Worm (Caenorhabditis elegans) whole organism, midembryonic: Measurements from ENCODE around the gene paf-2.

Source experiments
- T22C8.4 ChIP-seq: fragments of 200-800 bp; sonication (Bioruptor generic); IDR thresholded peaks from 2 replicates; pipeline ENCODE4 v1.3.6; 2022; ENCODE audit warnings: missing genetic modification characterization, missing compliant biosample characterization
- cog-1 ChIP-seq: sonication (generic microtip); optimal IDR thresholded peaks from 2 replicates; lab custom pipeline; 2016; ENCODE audit warnings: missing genetic modification characterization, missing compliant biosample characterization
- flt-1 ChIP-seq: fragments of 200-800 bp; sonication (Bioruptor generic); IDR thresholded peaks from 2 replicates; pipeline ENCODE4 v1.3.6; 2022; ENCODE audit warnings: missing genetic modification characterization, missing compliant biosample characterization
- klf-2 ChIP-seq: fragments of 200-800 bp; sonication (Bioruptor generic); conservative IDR thresholded peaks from 2 replicates; pipeline ENCODE4 v1.3.6; 2022; ENCODE audit warnings: missing genetic modification reagents, missing genetic modification characterization, missing compliant biosample characterization
- med-1 ChIP-seq: sonication (generic microtip); optimal IDR thresholded peaks from 2 replicates; lab custom pipeline; 2017; ENCODE audit warnings: missing genetic modification characterization, mild to moderate bottlenecking, missing compliant biosample characterization, antibody characterized with exemption, missing genetic modification reagents; ENCODE audit not compliant: insufficient read depth
- ref-1 ChIP-seq: fragments of 200-800 bp; sonication (Bioruptor generic); conservative IDR thresholded peaks from 2 replicates; pipeline ENCODE4 v1.3.6; 2022; ENCODE audit warnings: missing genetic modification reagents, missing genetic modification characterization, missing compliant biosample characterization
- tab-1 ChIP-seq: fragments of 200-800 bp; sonication (Bioruptor generic); IDR thresholded peaks from 2 replicates; pipeline ENCODE4 v1.3.6; 2022; ENCODE audit warnings: missing genetic modification characterization, missing compliant biosample characterization
- ztf-23 ChIP-seq: fragments of 200-800 bp; sonication (Bioruptor generic); IDR thresholded peaks from 2 replicates; pipeline ENCODE4 v1.3.6; 2022; ENCODE audit warnings: missing genetic modification reagents, missing genetic modification characterization, missing compliant biosample characterization
- ztf-29 ChIP-seq: fragments of 200-800 bp; sonication (Bioruptor generic); IDR thresholded peaks from 2 replicates; pipeline ENCODE4 v1.3.6; 2022; ENCODE audit warnings: missing genetic modification reagents, missing genetic modification characterization, missing compliant biosample characterization

The paf-2 gene

ce11 chrX:4245124-4245523 is 52.4 kb downstream of the paf-2 start:
- TF ChIP-seq cog-1 (tag; lab: Kevin White, UChicago) (no peak), klf-2 (no peak), ztf-29 (no peak), tab-1 (GFP tag; lab: Robert Waterston, UW) (no peak), T22C8.4 (no peak), ref-1 (GFP tag; lab: Robert Waterston, UW) (no peak), med-1 (GFP tag; lab: Kevin White, UChicago) (no peak), ztf-23 (GFP tag; lab: Robert Waterston, UW) (no peak), flt-1 (no peak)

DNA sequence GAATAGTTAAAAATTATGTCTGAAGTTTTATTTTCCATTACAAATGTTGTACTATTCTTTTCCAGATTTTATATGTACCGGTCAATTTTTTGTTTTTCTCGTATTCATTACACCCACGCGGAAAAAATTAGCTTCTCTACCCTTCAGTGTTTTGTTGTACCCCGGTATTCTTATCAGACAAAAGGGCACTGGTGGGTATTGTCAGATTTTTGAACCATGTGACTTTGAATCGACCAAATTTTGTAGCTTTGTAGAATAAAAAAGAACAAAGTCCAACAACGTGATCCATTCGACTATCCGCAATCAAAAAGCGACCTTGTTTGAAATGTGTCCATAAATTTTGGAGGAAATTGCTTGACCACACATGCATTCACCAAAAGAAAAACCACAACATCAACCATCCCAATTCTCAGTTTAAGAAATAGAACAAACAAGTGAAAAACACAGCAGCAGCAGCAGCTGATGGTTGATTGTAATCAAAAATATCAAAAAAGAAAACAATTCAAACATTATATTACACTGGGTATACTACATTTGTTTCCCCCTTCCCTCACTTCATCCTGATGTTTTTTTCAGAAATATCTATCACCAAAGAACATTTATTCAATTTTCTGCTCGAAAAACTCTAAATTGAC is 52.9 kb downstream of the paf-2 start:
- TF ChIP-seq flt-1 (no peak), tab-1 (GFP tag; lab: Robert Waterston, UW) (no peak), klf-2 (no peak), ref-1 (GFP tag; lab: Robert Waterston, UW) (no peak), T22C8.4 (no peak), ztf-23 (GFP tag; lab: Robert Waterston, UW) (no peak), ztf-29 (no peak), med-1 (GFP tag; lab: Kevin White, UChicago) (no peak), cog-1 (tag; lab: Kevin White, UChicago) (no peak)
